Worm (Caenorhabditis elegans): ENCODE measurements around the gene T14B4.20.

Gene T14B4.20

ce11 chrII:6752850-6753249, 36.1 kb downstream of the T14B4.20 start, which contains the start of gene F41G3.21:
Gene F41G3.21 (minus strand): TSS chrII:6752950.
- no peak for TF ChIP-seq T07F8.4 (tag; optimal IDR thresholded peaks at IDR 0.05)
- TF ChIP-seq B0035.1 (tag; optimal IDR thresholded peaks at IDR 0.05), result no peak
- TF ChIP-seq snpc-4 (GFP tag; optimal IDR thresholded peaks at IDR 0.05), result no peak
- TF ChIP-seq snpc-4 (tag; optimal IDR thresholded peaks at IDR 0.05), result no peak
- TF ChIP-seq nhr-90 (tag; optimal IDR thresholded peaks at IDR 0.05), result no peak
- TF ChIP-seq madf-3 (GFP tag; IDR thresholded peaks at IDR 0.05), result no peak
- TF ChIP-seq hrde-1 (tag; optimal IDR thresholded peaks at IDR 0.05; ENCODE audit: borderline replicate concordance), result no peak
- TF ChIP-seq mxl-1 (tag; optimal IDR thresholded peaks at IDR 0.05), result no peak
- no peak for TF ChIP-seq egrh-3 (GFP tag; IDR thresholded peaks at IDR 0.05)
- no peak for TF ChIP-seq F37B4.10 (GFP tag; IDR thresholded peaks at IDR 0.05)
- TF ChIP-seq efl-1 (GFP tag; optimal IDR thresholded peaks at IDR 0.05), result no peak
- TF ChIP-seq T26A5.8 (tag; optimal IDR thresholded peaks at IDR 0.05), result no peak
- TF ChIP-seq Y67H2A.10 (GFP tag; conservative IDR thresholded peaks at IDR 0.05), result no peak
- no peak for TF ChIP-seq ceh-79 (tag; optimal IDR thresholded peaks at IDR 0.05)
- TF ChIP-seq mcd-1 (GFP tag; IDR thresholded peaks at IDR 0.05), result no peak
- no peak for TF ChIP-seq rcor-1 (GFP tag; IDR thresholded peaks at IDR 0.05)
- TF ChIP-seq ztf-26 (tag; optimal IDR thresholded peaks at IDR 0.05), result no peak

DNA sequence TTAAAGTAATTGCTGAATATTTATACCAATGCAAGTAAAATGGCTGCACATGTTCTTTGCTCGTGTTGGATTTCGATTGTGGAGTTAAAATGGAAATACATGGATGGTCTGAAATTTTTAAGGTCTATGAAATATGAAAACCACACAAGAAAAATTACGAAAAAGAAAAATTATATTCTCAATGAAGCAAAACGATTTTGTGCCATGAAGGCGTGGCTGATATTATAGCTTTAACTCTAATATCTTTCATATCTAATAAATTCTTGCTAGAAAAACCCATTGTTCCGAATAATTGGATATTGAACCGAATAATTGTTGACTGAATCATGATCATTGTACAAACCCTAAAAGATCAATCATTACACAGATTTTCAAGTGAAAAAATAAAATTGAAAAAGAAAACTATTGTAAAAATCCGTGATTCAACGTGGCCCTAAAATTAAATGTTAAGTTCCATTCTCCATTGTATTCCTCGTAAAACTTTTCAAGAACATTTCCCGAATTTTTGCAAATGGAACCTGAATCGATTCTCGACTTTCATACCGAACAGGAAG, 38.0 kb downstream of the T14B4.20 start, which contains the start of the genes srx-95 and fis-1:
TSS of gene srx-95 (minus strand) at position 101 of the 554 bp plus-strand sequence.
TSS of gene fis-1 (plus strand) at position 504 of the 554 bp plus-strand sequence.
- TF ChIP-seq T07F8.4 (tag; optimal IDR thresholded peaks at IDR 0.05), result no peak
- TF ChIP-seq F10E7.11 (tag; optimal IDR thresholded peaks at IDR 0.05), result no peak
- TF ChIP-seq attf-3 (GFP tag; conservative IDR thresholded peaks at IDR 0.05), result no peak
- no peak for TF ChIP-seq F52B5.7 (tag; optimal IDR thresholded peaks at IDR 0.05)
- TF ChIP-seq ztf-6 (GFP tag; IDR thresholded peaks at IDR 0.05), result no peak
- no peak for TF ChIP-seq atf-7 (tag; optimal IDR thresholded peaks at IDR 0.05)
- no peak for TF ChIP-seq ztf-3 (GFP tag; optimal IDR thresholded peaks at IDR 0.05)
- TF ChIP-seq B0336.3 (GFP tag; IDR thresholded peaks at IDR 0.05), result no peak
- TF ChIP-seq C17E4.6 (GFP tag; IDR thresholded peaks at IDR 0.05), result no peak
- TF ChIP-seq hlh-12 (tag; optimal IDR thresholded peaks at IDR 0.05), result no peak
- no peak for TF ChIP-seq cebp-2 (GFP tag; IDR thresholded peaks at IDR 0.05)
- no peak for TF ChIP-seq F57A8.1 (GFP tag; optimal IDR thresholded peaks at IDR 0.05)
- no peak for TF ChIP-seq nhr-179 (tag; optimal IDR thresholded peaks at IDR 0.05)
- no peak for TF ChIP-seq zfh-2 (GFP tag; conservative IDR thresholded peaks at IDR 0.05)
- no peak for TF ChIP-seq dox-1 (GFP tag; IDR thresholded peaks at IDR 0.05)
- TF ChIP-seq F33H1.4 (GFP tag; IDR thresholded peaks at IDR 0.05), result no peak
- TF ChIP-seq ztf-26 (tag; optimal IDR thresholded peaks at IDR 0.05), result no peak
- TF ChIP-seq lag-1 (GFP tag; IDR thresholded peaks at IDR 0.05), result no peak
- TF ChIP-seq sptf-2 (GFP tag; optimal IDR thresholded peaks at IDR 0.05), result no peak

DNA sequence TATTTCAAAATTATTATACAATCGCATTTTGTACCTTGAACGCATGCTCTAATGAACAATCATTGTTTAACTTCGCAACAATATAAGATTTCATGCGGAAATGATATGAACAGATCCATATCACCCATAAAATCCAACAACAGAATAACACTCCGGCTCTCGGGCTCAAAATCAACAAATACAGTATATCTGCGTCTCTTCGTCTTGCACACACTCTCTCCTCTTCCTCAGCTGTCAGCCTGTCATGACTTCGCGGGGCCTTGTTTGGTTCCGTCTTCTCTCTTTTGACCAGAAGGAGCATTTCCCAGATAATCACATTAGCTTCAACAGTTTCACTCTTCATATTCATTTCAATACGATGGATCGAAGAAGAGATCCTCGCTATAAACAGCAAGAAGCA, 39.5 kb downstream of the T14B4.20 start, which contains the start of gene F41G3.3:
TSS of gene F41G3.3 (plus strand) at position 301 of the 400 bp plus-strand sequence.
- TF ChIP-seq bed-2 (GFP tag; IDR thresholded peaks at IDR 0.05) (no peak), F10E7.11 (tag; optimal IDR thresholded peaks at IDR 0.05) (no peak), nhr-120 (GFP tag; IDR thresholded peaks at IDR 0.05) (no peak), pha-4 (tag; optimal IDR thresholded peaks at IDR 0.05) (no peak), F37B4.10 (GFP tag; IDR thresholded peaks at IDR 0.05) (no peak), hrde-1 (tag; optimal IDR thresholded peaks at IDR 0.05; ENCODE audit: borderline replicate concordance) (no peak), madf-3 (GFP tag; IDR thresholded peaks at IDR 0.05) (no peak), Y67H2A.10 (GFP tag; conservative IDR thresholded peaks at IDR 0.05) (no peak), nfya-1 (tag; optimal IDR thresholded peaks at IDR 0.05; ENCODE audit: borderline replicate concordance, insufficient read depth) (no peak), sdz-38 (tag; optimal IDR thresholded peaks at IDR 0.05) (no peak), hlh-12 (tag; optimal IDR thresholded peaks at IDR 0.05) (no peak)
